Fruit fly (Drosophila melanogaster) Kc167 (cell line): ENCODE results near the gene Naam.

Experiments used
- Myc ChIP-seq: fragments of >200 bp; optimal IDR thresholded peaks from 2 replicates; lab custom pipeline; 2017; ENCODE audit warnings: missing external identifiers
- Sin3A ChIP-seq: fragments of >200 bp; optimal IDR thresholded peaks from 2 replicates; lab custom pipeline; 2018; ENCODE audit warnings: missing external identifiers
- h ChIP-seq: fragments of >200 bp; optimal IDR thresholded peaks from 3 replicates; lab custom pipeline; 2018; ENCODE audit warnings: missing external identifiers
- insv ChIP-seq: fragments of >200 bp; optimal IDR thresholded peaks from 3 replicates; lab custom pipeline; 2018; ENCODE audit warnings: missing external identifiers
- psq ChIP-seq: fragments of >200 bp; optimal IDR thresholded peaks from 2 replicates; lab custom pipeline; 2017; ENCODE audit warnings: missing external identifiers
- ttk ChIP-seq: sonication (Bioruptor generic); optimal IDR thresholded peaks from 2 replicates; lab custom pipeline; 2017; ENCODE audit warnings: missing external identifiers

Naam gene

DNA sequence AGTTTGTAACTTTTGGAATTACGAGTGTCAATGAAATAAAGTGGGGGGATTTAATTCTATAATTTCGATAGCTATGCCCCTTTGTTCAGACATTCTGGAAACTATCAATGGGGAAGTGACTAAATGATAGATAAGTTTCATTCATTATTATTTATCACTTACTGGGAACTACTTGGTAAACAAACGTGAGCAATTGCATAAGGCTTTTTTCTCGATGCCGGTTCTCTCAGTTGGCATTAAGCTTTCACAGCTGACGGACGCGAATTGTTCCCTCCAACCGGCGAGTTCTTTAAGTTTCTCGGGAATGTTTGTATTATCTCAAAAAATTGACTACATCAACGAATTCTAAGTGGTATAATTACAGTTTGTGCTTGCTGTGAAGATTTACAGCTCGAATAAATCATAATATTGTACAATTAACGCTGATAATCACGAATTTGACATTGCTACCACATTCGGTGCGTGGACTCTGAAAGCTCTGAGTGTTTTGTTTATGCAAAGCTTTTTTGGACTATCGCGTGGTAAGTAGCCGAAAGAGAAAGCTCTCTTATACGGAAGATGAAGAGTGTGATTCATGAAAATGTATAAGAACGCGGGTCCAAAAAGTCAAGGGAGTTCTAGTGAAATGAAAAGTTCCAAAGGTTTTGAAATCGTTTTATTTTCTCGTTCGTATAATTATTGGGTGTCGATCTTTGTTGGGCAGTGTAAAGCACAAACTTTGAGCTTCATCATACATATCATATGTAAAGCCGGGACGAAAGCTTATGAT, at the start of gene Naam:
Gene Naam (plus strand): TSS at position 228 of the 769 bp plus-strand sequence.
- no peak for TF ChIP-seq insv (lab: Kevin White, UChicago)
- TF ChIP-seq Myc (lab: Kevin White, UChicago) = no peak
- TF ChIP-seq h (lab: Kevin White, UChicago) = no peak
- TF ChIP-seq ttk (lab: Kevin White, UChicago) = no peak
- no peak for TF ChIP-seq Sin3A (lab: Kevin White, UChicago)
- no peak for TF ChIP-seq psq (lab: Kevin White, UChicago)

DNA sequence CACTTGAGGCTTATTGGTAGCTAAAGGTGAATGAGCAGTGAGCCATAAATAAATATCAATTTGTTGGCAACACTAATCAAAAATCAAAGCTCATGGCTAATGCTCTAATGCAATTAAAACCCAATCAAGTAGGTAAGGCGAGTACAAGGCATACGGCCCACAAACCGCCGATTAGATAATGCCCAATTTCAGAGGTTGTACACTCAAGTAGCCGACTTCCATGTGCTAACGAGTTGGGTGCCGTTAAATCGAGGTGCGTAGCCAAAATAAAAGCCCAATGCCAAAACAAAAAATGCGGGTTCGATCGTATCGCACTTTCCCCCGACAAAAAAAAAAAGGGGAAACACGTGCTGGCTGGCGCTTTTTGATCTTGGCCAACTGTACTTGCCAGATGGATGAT, 49.2 kb upstream of the Naam start:
- TF ChIP-seq ttk (lab: Kevin White, UChicago) (no peak), insv (lab: Kevin White, UChicago) (no peak), h (lab: Kevin White, UChicago) (no peak), psq (lab: Kevin White, UChicago) (no peak), Sin3A (lab: Kevin White, UChicago) (no peak), Myc (lab: Kevin White, UChicago) (no peak)

DNA sequence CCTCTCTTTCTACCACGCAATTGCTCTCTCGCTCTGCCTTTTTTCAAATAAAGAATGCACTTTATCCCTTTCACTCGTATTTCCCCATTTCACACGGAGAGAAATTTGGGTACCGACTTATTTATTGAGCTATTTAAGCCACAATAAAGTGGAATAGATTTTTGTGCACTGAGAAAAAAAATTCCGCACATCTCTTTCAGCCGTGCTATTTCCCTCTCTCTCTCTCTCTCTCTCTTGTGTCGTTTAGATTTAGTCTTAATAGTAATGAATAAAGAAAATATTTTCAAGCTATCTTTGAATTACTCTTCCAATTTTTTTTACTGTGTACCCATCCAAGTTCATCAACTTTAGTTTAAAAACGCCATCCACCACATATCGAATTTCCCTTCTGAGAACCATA, 47.6 kb upstream of the Naam start:
- no peak for TF ChIP-seq Sin3A (lab: Kevin White, UChicago)
- TF ChIP-seq h (lab: Kevin White, UChicago) = no peak
- TF ChIP-seq psq (lab: Kevin White, UChicago) = no peak
- TF ChIP-seq ttk (lab: Kevin White, UChicago) = no peak
- TF ChIP-seq insv (lab: Kevin White, UChicago) = no peak
- no peak for TF ChIP-seq Myc (lab: Kevin White, UChicago)

DNA sequence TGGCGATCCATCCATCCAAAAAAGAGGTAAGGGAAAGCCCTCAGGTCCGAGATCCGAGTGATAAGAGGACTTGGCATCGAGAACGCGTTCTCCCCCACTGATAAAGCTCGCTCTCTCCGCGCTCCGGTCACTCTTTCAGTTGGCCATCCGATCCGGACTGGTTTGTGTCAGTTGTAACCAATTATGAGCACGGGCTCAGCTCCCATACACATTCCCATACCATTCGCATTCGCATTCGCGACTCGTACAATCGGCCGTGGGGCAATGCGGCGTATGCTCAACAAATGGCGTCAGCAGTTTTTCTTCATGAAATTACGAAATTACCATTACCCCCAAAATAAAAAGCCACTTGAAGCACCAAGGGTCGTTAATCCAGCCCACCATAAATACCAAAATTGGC, 46.8 kb upstream of the Naam start:
- no peak for TF ChIP-seq insv (lab: Kevin White, UChicago)
- no peak for TF ChIP-seq Myc (lab: Kevin White, UChicago)
- TF ChIP-seq ttk (lab: Kevin White, UChicago) = no peak
- no peak for TF ChIP-seq psq (lab: Kevin White, UChicago)
- TF ChIP-seq h (lab: Kevin White, UChicago) = no peak
- no peak for TF ChIP-seq Sin3A (lab: Kevin White, UChicago)

DNA sequence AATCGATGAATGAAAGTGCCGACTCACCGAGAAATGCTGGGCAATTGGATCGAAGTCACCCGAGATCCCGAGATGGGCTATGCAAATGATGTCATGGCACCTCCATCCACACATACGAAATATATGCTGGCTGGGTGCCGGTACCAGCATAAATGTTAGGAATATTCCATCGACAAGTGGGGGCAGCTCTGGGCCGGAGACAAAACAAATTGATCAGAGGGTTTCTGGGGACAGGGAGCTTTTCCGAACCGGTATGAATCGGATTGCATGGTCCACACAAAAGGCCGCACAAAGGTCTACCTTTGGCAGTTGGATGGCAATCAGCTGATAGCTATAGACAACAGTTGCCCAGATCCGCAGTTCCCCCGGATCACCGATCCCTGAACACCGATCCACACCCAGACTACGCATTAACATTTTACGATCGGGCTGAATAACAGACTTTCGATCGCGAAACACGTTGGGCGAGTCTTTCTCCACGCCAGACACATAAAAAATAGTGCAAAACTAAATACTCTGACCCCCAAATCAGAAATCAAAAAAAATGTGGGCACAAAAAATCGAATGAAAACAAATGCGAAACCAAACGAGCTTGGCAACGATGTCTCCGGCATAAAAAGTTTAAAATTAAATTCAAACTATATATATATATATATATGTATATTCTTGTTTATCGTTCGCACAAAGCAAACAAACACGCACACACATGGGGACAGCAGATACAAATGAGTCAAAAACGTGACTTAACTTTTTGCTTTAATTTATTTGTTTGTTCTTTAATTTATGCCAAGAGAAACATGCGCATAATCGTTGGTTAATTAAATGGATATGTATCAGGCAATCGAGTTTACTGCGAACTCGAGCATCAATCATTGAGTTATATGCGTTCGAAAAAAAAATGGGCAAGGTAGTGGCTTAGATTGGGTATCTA, 45.7 kb upstream of the Naam start:
- TF ChIP-seq psq (lab: Kevin White, UChicago) (no peak), insv (lab: Kevin White, UChicago) (no peak), h (lab: Kevin White, UChicago) (no peak), Myc (lab: Kevin White, UChicago) (no peak), ttk (lab: Kevin White, UChicago) (no peak), Sin3A (lab: Kevin White, UChicago) (no peak)

DNA sequence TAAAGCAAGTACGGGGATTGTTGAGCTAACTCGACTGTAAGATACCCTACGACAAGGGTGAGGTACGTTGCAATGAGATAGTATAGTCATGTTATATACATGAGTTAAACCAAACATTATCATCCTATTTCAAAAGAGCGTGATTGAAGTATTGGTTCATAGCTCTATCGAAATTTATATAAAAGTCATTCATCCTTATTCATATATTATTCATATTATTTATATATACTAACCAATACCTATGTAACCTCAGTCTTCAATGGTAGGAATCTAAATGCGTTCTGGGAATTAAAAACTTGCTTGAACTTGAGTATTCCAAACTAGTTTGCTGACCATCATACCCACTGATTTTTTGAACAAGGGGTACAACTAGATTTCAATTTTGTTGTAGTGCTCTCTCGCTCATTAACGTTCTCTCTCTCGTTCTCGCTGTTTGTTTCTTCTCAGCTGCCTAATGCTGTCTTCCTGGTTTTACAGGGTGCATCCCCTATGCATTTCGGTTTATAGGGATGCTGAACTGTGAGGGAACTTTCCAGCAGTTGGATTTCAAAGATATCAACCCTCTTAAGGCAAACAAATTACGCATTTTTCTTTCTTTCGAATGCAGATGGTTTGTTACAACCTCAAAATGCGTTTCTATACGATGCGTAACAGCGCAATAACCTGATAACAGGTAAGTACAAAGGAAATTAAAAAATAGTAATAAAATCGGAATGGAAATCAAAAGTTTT, 43.3 kb upstream of the Naam start:
- no peak for TF ChIP-seq h (lab: Kevin White, UChicago)
- no peak for TF ChIP-seq psq (lab: Kevin White, UChicago)
- TF ChIP-seq insv (lab: Kevin White, UChicago) = no peak
- TF ChIP-seq ttk (lab: Kevin White, UChicago) = no peak
- TF ChIP-seq Myc (lab: Kevin White, UChicago) = no peak
- TF ChIP-seq Sin3A (lab: Kevin White, UChicago) = no peak

DNA sequence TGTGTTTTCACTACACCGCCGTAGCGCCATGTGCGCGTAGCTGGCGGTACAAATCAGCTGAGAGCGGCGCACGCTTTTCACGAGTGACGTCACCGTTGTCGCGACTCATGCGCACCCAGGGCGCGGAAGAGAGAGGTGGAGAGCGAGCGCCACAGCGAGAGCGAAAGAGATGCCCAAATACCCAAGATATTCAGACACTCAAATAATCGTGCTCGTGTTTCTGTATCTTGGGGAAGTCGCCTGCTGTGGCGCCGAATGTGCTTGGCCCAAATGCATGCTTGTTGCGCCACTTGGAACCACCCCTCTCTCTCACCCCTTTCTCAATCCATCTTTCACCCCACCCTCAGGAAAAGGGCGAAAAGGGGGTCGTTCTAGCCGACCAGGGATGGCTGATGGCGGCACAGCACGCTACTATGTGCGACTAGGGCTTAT, 38.5 kb upstream of the Naam start, which contains the start of gene CG6231:
Gene CG6231 (minus strand): TSS at position 34 of the 432 bp plus-strand sequence.
- TF ChIP-seq psq (lab: Kevin White, UChicago) (no peak), Sin3A (lab: Kevin White, UChicago) (no peak), insv (lab: Kevin White, UChicago) (no peak)

DNA sequence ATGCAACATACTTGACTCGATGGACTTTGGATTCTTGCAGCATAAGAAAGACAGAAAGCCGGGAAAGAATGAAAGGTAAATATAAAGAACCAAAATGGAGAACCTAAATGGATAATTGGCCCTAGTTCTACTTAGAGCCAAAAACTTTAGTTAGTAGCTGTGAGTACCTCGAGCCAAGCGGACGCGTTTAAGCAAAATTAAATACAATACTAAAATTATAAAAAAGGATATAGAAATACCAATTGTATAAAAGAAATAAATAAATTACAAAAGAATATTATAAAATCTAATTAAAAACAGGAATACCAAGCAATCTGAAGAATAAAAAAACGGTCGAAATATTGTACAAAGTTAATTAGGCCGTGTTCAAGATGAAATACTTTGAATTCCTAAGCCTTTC, 36.6 kb upstream of the Naam start, which contains the start of gene CG34138:
Gene CG34138 (plus strand): TSS at position 301 of the 400 bp plus-strand sequence.
- TF ChIP-seq Sin3A (lab: Kevin White, UChicago) (no peak), ttk (lab: Kevin White, UChicago) (no peak), Myc (lab: Kevin White, UChicago) (no peak), insv (lab: Kevin White, UChicago) (no peak), h (lab: Kevin White, UChicago) (no peak), psq (lab: Kevin White, UChicago) (no peak)

DNA sequence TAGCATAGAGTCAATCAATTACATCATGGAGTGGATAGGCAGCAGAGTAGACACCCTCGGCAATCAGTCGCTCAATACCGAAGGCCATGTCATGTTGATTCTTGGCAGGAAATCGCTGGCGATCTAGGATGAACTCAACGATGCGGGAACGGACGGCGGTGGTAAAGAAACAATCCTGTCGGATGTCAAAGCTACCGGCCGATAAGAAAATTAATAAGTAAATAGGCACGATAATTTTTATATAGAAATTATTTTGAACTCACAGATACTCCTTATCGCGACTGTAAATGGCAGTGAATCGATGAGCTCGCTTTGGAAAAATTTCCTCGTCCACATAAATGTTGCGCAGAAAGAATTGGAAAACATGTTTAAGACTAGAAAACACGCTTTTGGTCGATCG, 33.2 kb upstream of the Naam start:
- no peak for TF ChIP-seq insv (lab: Kevin White, UChicago)
- TF ChIP-seq ttk (lab: Kevin White, UChicago) = no peak
- no peak for TF ChIP-seq psq (lab: Kevin White, UChicago)
- TF ChIP-seq Myc (lab: Kevin White, UChicago) = no peak
- no peak for TF ChIP-seq Sin3A (lab: Kevin White, UChicago)
- TF ChIP-seq h (lab: Kevin White, UChicago) = no peak

DNA sequence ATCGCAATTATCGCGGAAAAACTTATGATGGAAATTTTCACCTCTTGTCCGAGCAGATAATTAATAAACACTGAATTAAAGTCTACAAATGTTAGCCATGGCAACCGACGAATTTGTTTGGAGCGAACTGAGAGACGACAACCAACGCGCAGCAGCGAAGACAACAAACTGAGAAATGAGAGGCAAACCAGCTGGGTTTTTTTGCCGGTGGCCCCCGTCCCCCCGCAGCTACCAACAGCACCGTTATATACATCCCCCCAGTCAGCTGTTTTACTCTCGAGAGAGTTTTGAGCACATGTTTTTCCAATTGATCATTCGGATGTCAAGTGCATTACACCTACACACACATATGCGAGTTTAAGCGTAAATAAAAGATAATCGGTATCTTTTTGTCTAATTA, 30.2 kb upstream of the Naam start:
- TF ChIP-seq insv (lab: Kevin White, UChicago) (no peak), psq (lab: Kevin White, UChicago) (no peak), Myc (lab: Kevin White, UChicago) (no peak), Sin3A (lab: Kevin White, UChicago) (no peak), ttk (lab: Kevin White, UChicago) (no peak), h (lab: Kevin White, UChicago) (no peak)
